Worm (Caenorhabditis elegans): ENCODE measurements around the gene srd-38.

DNA sequence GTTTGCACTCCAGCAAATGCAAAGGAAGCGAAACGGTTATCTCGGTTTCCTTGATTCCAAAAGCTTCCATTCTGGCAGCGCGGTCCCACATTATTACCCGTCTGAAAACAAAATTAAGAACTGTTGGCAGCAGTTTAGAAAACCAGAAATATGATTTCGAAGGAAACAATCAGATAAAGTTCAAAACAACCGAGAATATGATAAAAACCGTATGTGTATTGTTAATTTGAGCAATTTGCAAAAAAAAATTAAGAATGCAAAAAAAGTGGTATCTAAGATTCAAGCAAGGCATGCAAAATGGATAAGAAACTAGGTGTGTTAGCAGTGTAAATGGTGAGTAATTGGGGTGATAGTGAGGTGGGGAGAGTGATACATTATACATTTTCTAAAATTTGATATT is 2.9 kb upstream of the srd-38 start, which contains the start of gene R04D3.4:
- TF ChIP-seq ama-1 (optimal IDR thresholded peaks at IDR 0.05) = no peak
- no peak for TF ChIP-seq tbx-11 (GFP tag; IDR thresholded peaks at IDR 0.05)
- no peak for TF ChIP-seq aly-1 (tag; optimal IDR thresholded peaks at IDR 0.05)
- no peak for TF ChIP-seq hmbx-1 (tag; optimal IDR thresholded peaks at IDR 0.05)

Measured in whole organism, early embryonic.